Fruit fly (Drosophila melanogaster): ENCODE measurements around the gene CG31633.

DNA sequence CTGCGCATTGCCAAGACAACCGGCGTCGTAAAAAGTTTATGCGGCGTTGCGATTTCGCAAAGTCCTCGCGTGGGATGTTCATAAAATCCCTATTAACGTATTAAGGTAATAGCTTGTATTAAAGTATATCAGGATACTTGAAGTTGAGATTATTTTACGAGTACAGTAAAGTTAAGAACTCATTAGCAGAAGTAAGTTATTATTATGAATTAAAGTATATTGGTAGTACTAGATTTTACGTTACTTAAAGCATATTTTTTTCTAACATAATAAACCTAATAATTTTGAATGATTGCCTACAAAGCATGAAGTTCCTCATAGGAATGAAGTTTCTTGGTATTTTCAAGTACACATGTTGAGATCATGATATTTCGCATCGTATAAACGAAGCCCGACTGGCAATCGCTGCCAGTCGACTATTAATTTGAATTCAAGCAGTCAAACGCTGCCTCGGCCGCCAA, 37.7 kb upstream of the CG31633 start:
- TF ChIP-seq EcR (GFP tag; optimal IDR thresholded peaks at IDR 0.05): no peak
- TF ChIP-seq Dll (optimal IDR thresholded peaks at IDR 0.05): no peak
